Fruit fly (Drosophila melanogaster) whole organism, prepupa: Measurements from ENCODE around the gene CG42458.

Experiments
- CG10631 ChIP-seq: fragments of 200-800 bp; sonication (Bioruptor generic); optimal IDR thresholded peaks from 2 replicates; lab custom pipeline; 2016; ENCODE audit warnings: missing biosample characterization, missing genetic modification characterization
- Eip78C ChIP-seq: fragments of 200-800 bp; sonication (Bioruptor generic); peaks from one replicate; lab custom pipeline; 2016; ENCODE audit warnings: missing biosample characterization, missing genetic modification characterization
- Gug ChIP-seq: fragments of 200-800 bp; sonication (Bioruptor generic); IDR thresholded peaks from 2 replicates; pipeline ENCODE4 v1.3.6; 2022; ENCODE audit warnings: missing biosample characterization, missing genetic modification characterization
- Lpt ChIP-seq: fragments of 200-800 bp; sonication (Bioruptor generic); optimal IDR thresholded peaks from 3 replicates; lab custom pipeline; 2016; ENCODE audit warnings: missing biosample characterization, missing genetic modification characterization
- Met ChIP-seq: fragments of 200-800 bp; sonication (Bioruptor generic); optimal IDR thresholded peaks from 3 replicates; lab custom pipeline; 2016; ENCODE audit warnings: missing biosample characterization, missing genetic modification characterization
- OdsH ChIP-seq: fragments of 200-800 bp; sonication (Bioruptor generic); optimal IDR thresholded peaks from 3 replicates; lab custom pipeline; 2016; ENCODE audit warnings: missing biosample characterization, missing genetic modification characterization
- Smox ChIP-seq: fragments of 200-800 bp; sonication (Bioruptor generic); optimal IDR thresholded peaks from 3 replicates; lab custom pipeline; 2016; ENCODE audit warnings: missing biosample characterization, missing genetic modification characterization
- dac ChIP-seq: fragments of 200-800 bp; sonication (Bioruptor generic); optimal IDR thresholded peaks from 2 replicates; lab custom pipeline; 2017; ENCODE audit warnings: missing biosample characterization, mild to moderate bottlenecking, missing genetic modification characterization
- esn ChIP-seq: fragments of 200-800 bp; sonication (Bioruptor generic); optimal IDR thresholded peaks from 2 replicates; lab custom pipeline; 2016; ENCODE audit warnings: missing biosample characterization, mild to moderate bottlenecking, missing genetic modification characterization, moderate library complexity
- net ChIP-seq: fragments of 200-800 bp; sonication (Bioruptor generic); optimal IDR thresholded peaks from 3 replicates; lab custom pipeline; 2016; ENCODE audit warnings: missing biosample characterization, missing genetic modification characterization
- salr ChIP-seq, 2 experiments: fragments of 200-800 bp; sonication (Bioruptor generic); optimal IDR thresholded peaks; 3 replicates each; lab custom pipeline; 2016 to 2018; ENCODE audit warnings: missing biosample characterization in 2 of 2, missing genetic modification characterization in 2 of 2, mild to moderate bottlenecking in 1 of 2
- vri ChIP-seq: fragments of 200-800 bp; sonication (Bioruptor generic); optimal IDR thresholded peaks from 3 replicates; lab custom pipeline; 2016; ENCODE audit warnings: missing biosample characterization, mild to moderate bottlenecking, missing genetic modification characterization

DNA sequence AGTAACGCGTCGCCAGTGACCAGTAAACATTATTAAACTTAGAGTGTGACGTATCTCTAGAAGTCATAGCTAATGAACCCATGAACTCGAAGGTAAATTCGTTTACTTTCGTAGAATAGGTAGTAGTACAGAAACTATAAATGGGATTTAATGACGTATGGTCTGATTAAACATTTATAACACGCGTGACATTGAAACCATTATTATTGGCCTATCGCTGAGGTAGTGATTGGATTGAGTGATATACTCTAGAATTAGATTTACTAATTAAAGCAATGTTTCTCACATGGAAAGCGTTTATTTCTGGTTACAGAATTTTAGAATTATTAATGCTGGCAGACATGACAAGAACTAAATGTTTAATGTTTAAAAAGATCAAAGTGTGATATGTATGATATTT, 46.8 kb upstream of the CG42458 start:
- TF ChIP-seq dac (GFP tag; lab: Kevin White, UChicago) (no peak), Lpt (GFP tag; lab: Kevin White, UChicago) (no peak), OdsH (GFP tag; lab: Kevin White, UChicago) (no peak), CG10631 (no peak), salr (GFP tag; optimal IDR thresholded peaks at IDR 0.05; lab: Kevin White, UChicago) (no peak), Smox (GFP tag; lab: Kevin White, UChicago) (no peak), Gug (GFP tag; lab: Robert Waterston, UW) (no peak), net (GFP tag; lab: Kevin White, UChicago) (no peak), esn (GFP tag; lab: Kevin White, UChicago) (no peak), Eip78C (GFP tag; lab: Kevin White, UChicago) (no peak), vri (no peak), Met (no peak)
